Worm (Caenorhabditis elegans): Measurements from ENCODE around the gene C35D10.7.

C35D10.7 gene

ce11 chrIII:4856109-4856508 lies at the start of gene C35D10.7:
Gene C35D10.7, plus strand, starts transcription at chrIII:4856193.
- no peak for TF ChIP-seq duxl-1 (tag; optimal IDR thresholded peaks at IDR 0.05; ENCODE audit: poor library complexity)
- TF ChIP-seq lin-38 (GFP tag; IDR thresholded peaks at IDR 0.05), result peak; percentile 35; the same call in 1 of the 2 replicates

DNA sequence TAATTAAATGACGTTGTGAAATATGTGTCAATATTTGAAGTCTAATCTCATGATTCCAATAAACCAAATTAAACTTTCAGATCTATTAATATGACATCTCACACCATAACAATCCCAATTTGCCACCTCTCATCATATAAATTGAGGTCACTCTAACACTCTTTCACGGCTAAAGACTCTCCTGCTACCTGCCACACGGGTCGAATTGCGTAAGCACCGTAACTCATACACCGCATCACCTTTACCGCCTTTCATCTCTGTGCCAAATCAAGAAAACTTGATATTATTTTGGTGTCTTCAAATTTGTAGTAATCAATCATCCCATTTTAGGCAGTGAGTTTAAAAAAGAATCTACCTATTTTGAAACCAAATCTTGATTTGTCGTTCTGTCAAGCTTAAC lies 49.6 kb upstream of the C35D10.7 start:
- no peak for TF ChIP-seq mdt-29 (GFP tag; IDR thresholded peaks at IDR 0.05)

ce11 chrIII:4808089-4808488 lies 47.9 kb upstream of the C35D10.7 start:
- TF ChIP-seq lin-38 (GFP tag; IDR thresholded peaks at IDR 0.05) (0 out of 2 replicates have a peak, but pooled peaks have one; percentile 17), hlh-30 (tag; optimal IDR thresholded peaks at IDR 0.05; ENCODE audit: insufficient read depth) (no peak), daf-16 (GFP tag; optimal IDR thresholded peaks at IDR 0.05) (no peak), daf-16 (tag; optimal IDR thresholded peaks at IDR 0.05) (peak; percentile 9), dmd-8 (GFP tag; IDR thresholded peaks at IDR 0.05) (no peak), dmd-9 (GFP tag; IDR thresholded peaks at IDR 0.05) (no peak)

DNA sequence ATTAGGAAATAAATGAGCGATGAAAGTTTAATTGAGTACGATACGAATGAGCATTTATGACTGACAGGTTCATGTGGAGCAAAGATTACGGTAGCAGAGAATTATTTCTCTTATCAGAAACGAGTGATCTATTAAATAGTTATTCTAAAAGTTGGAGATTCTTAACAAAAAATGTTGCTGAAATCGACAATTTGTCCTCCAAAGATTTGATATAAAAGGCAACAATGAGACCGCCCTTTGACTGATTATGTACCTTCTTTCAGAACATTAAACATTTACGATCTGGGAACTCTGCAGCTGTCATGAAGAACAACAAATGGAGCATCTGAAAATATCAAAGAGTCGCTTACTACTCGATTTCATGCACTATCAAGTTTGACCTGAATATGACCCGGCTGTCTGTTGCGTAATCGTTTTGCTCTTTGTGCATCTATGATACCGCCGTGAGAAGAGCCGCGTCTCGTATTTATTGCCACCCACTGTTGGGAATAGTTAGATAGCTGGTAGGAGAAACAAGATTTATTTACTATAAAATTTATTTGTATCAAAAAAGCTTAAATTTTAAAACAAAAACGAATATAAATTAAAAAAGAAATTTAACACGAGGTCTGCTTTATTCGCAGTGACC lies 46.4 kb upstream of the C35D10.7 start, which contains the start of gene pal-1:
Gene pal-1, minus strand, starts transcription at position 51 of the 628 bp plus-strand sequence.
- TF ChIP-seq zip-11 (GFP tag; IDR thresholded peaks at IDR 0.05), result no peak
- no peak for TF ChIP-seq nhr-111 (GFP tag; optimal IDR thresholded peaks at IDR 0.05)
- no peak for TF ChIP-seq lin-1 (GFP tag; IDR thresholded peaks at IDR 0.05)
- no peak for TF ChIP-seq jun-1 (tag; optimal IDR thresholded peaks at IDR 0.05)
- TF ChIP-seq ztf-7 (tag; optimal IDR thresholded peaks at IDR 0.05), result no peak
- no peak for TF ChIP-seq nhr-76 (tag; optimal IDR thresholded peaks at IDR 0.05)
- no peak for TF ChIP-seq lin-39 (tag; optimal IDR thresholded peaks at IDR 0.05)
- no peak for TF ChIP-seq attf-4 (tag; optimal IDR thresholded peaks at IDR 0.05)
- no peak for TF ChIP-seq nhr-48 (tag; optimal IDR thresholded peaks at IDR 0.05)
- no peak for TF ChIP-seq nhr-42 (GFP tag; IDR thresholded peaks at IDR 0.05)

ce11 chrIII:4811195-4811594 lies 44.8 kb upstream of the C35D10.7 start, which contains the start of gene C38D4.7:
Gene C38D4.7, minus strand, starts transcription at chrIII:4811295.
- no peak for TF ChIP-seq egl-43 (GFP tag; IDR thresholded peaks at IDR 0.05)
- no peak for TF ChIP-seq hlh-11 (tag; optimal IDR thresholded peaks at IDR 0.05)
- TF ChIP-seq aha-1 (tag), result no peak
- TF ChIP-seq nhr-77 (tag; optimal IDR thresholded peaks at IDR 0.05), result no peak
- TF ChIP-seq nhr-42 (GFP tag; IDR thresholded peaks at IDR 0.05), result no peak
- TF ChIP-seq pqm-1 (tag; optimal IDR thresholded peaks at IDR 0.05), result no peak
- no peak for TF ChIP-seq nhr-25 (tag; optimal IDR thresholded peaks at IDR 0.05; ENCODE audit: borderline replicate concordance, insufficient read depth)
- TF ChIP-seq lin-29 (GFP tag; IDR thresholded peaks at IDR 0.05), result no peak
- no peak for TF ChIP-seq zip-11 (GFP tag; IDR thresholded peaks at IDR 0.05)
- no peak for TF ChIP-seq nhr-28 (tag; optimal IDR thresholded peaks at IDR 0.05)

- TF ChIP-seq tag-97 (GFP tag; IDR thresholded peaks at IDR 0.05) (no peak), madf-5 (GFP tag; IDR thresholded peaks at IDR 0.05) (no peak), pqm-1 (tag; optimal IDR thresholded peaks at IDR 0.05) (no peak), ztf-7 (tag; optimal IDR thresholded peaks at IDR 0.05) (no peak), hif-1 (tag; optimal IDR thresholded peaks at IDR 0.05) (no peak), Y5F2A.4 (GFP tag; optimal IDR thresholded peaks at IDR 0.05) (no peak), zfp-2 (tag; optimal IDR thresholded peaks at IDR 0.05) (no peak), ZK546.5 (tag; optimal IDR thresholded peaks at IDR 0.05) (no peak)
Measured at ce11 chrIII:4814730-4815129, 41.3 kb upstream of the C35D10.7 start, which contains the start of gene arl-6. Gene arl-6, minus strand, starts transcription at chrIII:4814830.

Data from whole organism, L4 larva.